Worm (Caenorhabditis elegans): ENCODE results near the gene C01G12.13.
A peak's percentile ranks its signal among the peaks of the same experiment; 100 is the strongest.

C01G12.13 gene

DNA sequence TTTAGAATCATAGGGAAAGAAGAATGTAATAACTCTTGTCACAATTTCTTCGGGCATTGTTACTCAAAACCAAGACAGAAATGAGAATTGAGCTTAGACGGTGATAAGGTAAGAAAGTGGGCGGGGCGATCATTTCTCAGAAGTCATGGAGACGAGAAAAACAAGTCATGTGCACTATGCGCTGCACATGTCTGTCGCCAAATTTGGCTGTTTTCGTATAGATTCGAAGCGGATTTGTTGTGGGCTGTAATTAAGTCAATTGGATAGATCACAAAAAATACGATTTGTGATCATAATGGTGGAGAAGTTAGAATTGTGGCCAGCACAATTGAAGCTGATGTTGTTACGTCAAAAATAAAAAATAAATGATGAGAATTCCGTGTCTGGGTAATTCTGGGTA is 15.2 kb downstream of the C01G12.13 start, which contains the start of gene C01G12.7:
Gene C01G12.7, minus strand, starts transcription at position 195 of the 400 bp plus-strand sequence.
- peak; percentile 26 for TF ChIP-seq lin-11 (tag; optimal IDR thresholded peaks at IDR 0.05)
- TF ChIP-seq unc-55 (GFP tag; optimal IDR thresholded peaks at IDR 0.05): no peak

DNA sequence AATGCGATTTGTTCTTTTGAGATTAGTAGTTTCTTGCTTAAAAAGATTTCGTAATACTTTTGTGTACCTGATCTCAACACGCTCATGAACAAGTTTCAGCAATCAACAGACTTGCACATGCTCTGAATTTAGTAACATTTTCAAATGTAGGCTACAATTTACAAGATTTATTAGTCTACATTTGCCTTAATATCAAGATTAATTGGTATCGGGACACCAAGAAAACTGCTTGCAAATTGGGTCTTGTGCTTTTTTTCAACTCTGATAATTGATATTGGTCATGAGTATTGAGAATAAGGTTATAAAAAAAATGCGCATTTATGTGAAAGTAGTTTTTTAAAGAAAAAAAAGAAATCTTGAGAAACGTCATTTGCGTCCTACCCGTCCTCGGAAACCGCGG is 16.1 kb downstream of the C01G12.13 start:
- TF ChIP-seq ztf-4 (tag; optimal IDR thresholded peaks at IDR 0.05) (no peak), nhr-77 (tag; optimal IDR thresholded peaks at IDR 0.05) (no peak), Y55F3AM.14 (GFP tag; optimal IDR thresholded peaks at IDR 0.05) (no peak), nhr-25 (tag; optimal IDR thresholded peaks at IDR 0.05) (no peak), gmeb-1 (tag; optimal IDR thresholded peaks at IDR 0.05) (no peak), lin-13 (GFP tag; optimal IDR thresholded peaks at IDR 0.05) (no peak)

DNA sequence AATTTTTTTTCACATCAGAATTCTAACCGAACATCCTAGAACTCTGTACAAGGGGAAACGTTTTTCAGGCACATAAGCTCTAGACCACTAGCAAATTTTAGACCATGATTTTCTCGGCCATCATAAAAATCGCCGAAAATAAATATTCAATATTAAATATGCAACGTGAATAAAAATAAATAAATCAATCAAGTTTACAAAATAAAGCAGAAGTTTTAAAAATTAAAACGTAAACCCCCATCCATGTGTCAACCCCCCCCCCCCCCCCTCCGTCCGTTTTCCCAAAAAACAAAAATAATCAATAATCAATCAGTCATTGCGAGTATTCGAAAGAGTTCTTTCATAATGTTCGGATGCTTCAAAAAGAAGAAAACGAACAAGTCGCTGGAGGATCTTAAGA is 16.8 kb downstream of the C01G12.13 start, which contains the start of gene catp-4:
Gene catp-4, plus strand, starts transcription at position 301 of the 400 bp plus-strand sequence.
- TF ChIP-seq ztf-4 (tag; optimal IDR thresholded peaks at IDR 0.05): no peak
- no peak for TF ChIP-seq unc-62 (GFP tag; optimal IDR thresholded peaks at IDR 0.05)
- no peak for TF ChIP-seq unc-39 (tag; optimal IDR thresholded peaks at IDR 0.05)
- no peak for TF ChIP-seq gmeb-1 (tag; optimal IDR thresholded peaks at IDR 0.05)
- no peak for TF ChIP-seq sma-9 (GFP tag; optimal IDR thresholded peaks at IDR 0.05)
- no peak for TF ChIP-seq sma-9 (tag; optimal IDR thresholded peaks at IDR 0.05)

DNA sequence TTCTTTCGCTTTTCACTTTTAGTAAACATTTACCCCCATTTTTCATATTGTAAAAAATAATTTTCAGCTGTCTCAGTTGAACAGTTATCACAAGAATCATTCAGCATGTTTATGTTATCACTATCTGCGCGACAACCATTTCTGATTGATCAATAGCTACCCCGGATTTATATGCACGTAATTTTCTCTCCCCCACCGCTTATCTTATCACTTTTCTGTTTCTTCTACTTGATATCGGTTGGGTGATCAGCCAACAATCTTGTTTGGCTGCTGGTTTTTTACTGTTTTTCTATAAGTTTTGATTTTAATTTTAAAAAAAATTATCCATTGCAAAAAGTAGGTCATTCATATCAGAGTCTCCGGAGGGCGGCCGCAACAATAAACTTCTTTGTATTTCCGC is 21.3 kb downstream of the C01G12.13 start:
- TF ChIP-seq ztf-11 (tag; optimal IDR thresholded peaks at IDR 0.05) (no peak), nhr-21 (tag; optimal IDR thresholded peaks at IDR 0.05) (peak; percentile 2), sma-9 (GFP tag; optimal IDR thresholded peaks at IDR 0.05) (peak; percentile 48), sma-9 (tag; optimal IDR thresholded peaks at IDR 0.05) (no peak)

DNA sequence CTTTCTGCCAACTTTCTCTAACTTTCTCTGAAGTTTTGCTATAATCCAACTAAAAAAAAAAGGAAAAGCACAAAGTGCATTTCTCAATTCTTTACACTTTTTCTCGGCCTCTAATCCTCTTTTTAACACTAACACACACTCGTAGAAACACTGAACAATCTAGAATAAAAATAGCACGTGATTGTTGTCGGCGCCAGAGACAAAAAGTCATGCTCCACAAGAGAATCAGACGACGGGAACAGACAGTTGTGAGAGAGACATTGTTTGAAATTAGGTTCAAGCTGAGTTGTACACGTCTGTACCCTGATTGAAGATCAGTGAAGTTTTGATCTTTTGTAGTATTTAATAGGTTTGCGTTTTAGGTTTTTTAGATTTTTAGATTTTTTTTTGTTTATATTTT is 21.8 kb downstream of the C01G12.13 start:
- TF ChIP-seq nhr-77 (tag; optimal IDR thresholded peaks at IDR 0.05): no peak
- TF ChIP-seq snpc-4 (tag; optimal IDR thresholded peaks at IDR 0.05): peak; percentile 34
- peak; percentile 50 for TF ChIP-seq fos-1 (tag; optimal IDR thresholded peaks at IDR 0.05)
- TF ChIP-seq lsy-2 (tag; optimal IDR thresholded peaks at IDR 0.05): peak in 1 of 2 experiments; percentile 81
- peak; percentile 34 for TF ChIP-seq ama-1 (optimal IDR thresholded peaks at IDR 0.05)
- peak; percentile 81 for TF ChIP-seq crh-2 (tag; optimal IDR thresholded peaks at IDR 0.05)
- TF ChIP-seq nhr-129 (tag; optimal IDR thresholded peaks at IDR 0.05): peak; percentile 91
- TF ChIP-seq mdl-1 (tag; optimal IDR thresholded peaks at IDR 0.05): peak in 1 of 2 experiments; percentile 63
- TF ChIP-seq ztf-4 (tag; optimal IDR thresholded peaks at IDR 0.05): peak; percentile 68
- peak; percentile 76 for TF ChIP-seq F13H6.1 (tag; optimal IDR thresholded peaks at IDR 0.05)
- TF ChIP-seq lin-13 (GFP tag; optimal IDR thresholded peaks at IDR 0.05): peak; percentile 22
- peak; percentile 64 for TF ChIP-seq sma-3 (GFP tag; optimal IDR thresholded peaks at IDR 0.05)
- peak; percentile 45 for TF ChIP-seq nhr-6 (tag; optimal IDR thresholded peaks at IDR 0.05)
- peak; percentile 20 for TF ChIP-seq mab-5 (tag; optimal IDR thresholded peaks at IDR 0.05)
- TF ChIP-seq nhr-10 (tag; optimal IDR thresholded peaks at IDR 0.05): peak; percentile 7
- no peak for TF ChIP-seq elt-1 (tag; optimal IDR thresholded peaks at IDR 0.05)
- peak; percentile 78 for TF ChIP-seq C34F6.9 (tag; optimal IDR thresholded peaks at IDR 0.05)
- TF ChIP-seq ceh-16 (tag; optimal IDR thresholded peaks at IDR 0.05): no peak
- TF ChIP-seq sma-9 (GFP tag; optimal IDR thresholded peaks at IDR 0.05): peak; percentile 89
- TF ChIP-seq sma-9 (tag; optimal IDR thresholded peaks at IDR 0.05): no peak
- peak; percentile 49 for TF ChIP-seq gmeb-1 (tag; optimal IDR thresholded peaks at IDR 0.05)
- TF ChIP-seq unc-39 (tag; optimal IDR thresholded peaks at IDR 0.05): no peak
- TF ChIP-seq unc-62 (GFP tag; optimal IDR thresholded peaks at IDR 0.05): no peak
- TF ChIP-seq nhr-11 (tag; optimal IDR thresholded peaks at IDR 0.05): no peak

DNA sequence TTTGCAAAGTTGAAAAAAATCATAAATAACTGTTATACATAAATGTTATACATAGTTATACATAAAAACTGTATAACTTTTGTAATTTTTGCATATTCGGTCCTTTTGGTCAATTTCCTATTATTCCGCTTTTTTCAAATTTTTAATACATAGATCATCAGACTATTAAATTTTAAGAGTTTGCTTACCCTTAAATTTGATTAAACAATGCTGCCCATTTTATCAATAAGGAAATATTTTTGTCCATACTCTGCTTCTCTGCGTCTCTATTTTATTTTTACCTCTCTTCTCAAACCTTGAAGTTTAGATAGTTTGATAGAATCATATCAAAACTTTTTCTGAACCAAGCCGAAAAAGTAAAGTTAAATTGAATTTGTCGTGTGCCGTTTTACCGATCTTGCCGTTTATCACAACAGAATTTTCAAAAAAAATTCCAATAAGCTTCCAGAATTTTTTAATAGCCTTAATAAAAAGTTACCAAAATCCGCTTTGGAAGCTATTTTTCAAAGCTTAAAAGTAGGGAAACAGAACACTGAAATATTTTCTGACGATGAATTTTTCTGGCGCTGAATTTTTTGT is 22.8 kb downstream of the C01G12.13 start:
- TF ChIP-seq unc-62 (GFP tag; optimal IDR thresholded peaks at IDR 0.05) (no peak), nhr-237 (tag; optimal IDR thresholded peaks at IDR 0.05) (no peak), unc-39 (tag; optimal IDR thresholded peaks at IDR 0.05) (no peak), nhr-12 (tag; optimal IDR thresholded peaks at IDR 0.05) (no peak), F13H6.1 (tag; optimal IDR thresholded peaks at IDR 0.05) (no peak), aly-2 (tag; optimal IDR thresholded peaks at IDR 0.05) (no peak), dmd-4 (tag; optimal IDR thresholded peaks at IDR 0.05) (no peak), ztf-1 (GFP tag; conservative IDR thresholded peaks at IDR 0.05) (no peak)

Data from whole organism, L2 larva.